Worm (Caenorhabditis elegans): Measurements from ENCODE around the gene C07D10.5.
"Not testable (repeated sequence)": the region's sequence is repeated elsewhere in the genome, so short reads cannot be mapped to it uniquely, and the experiment has no call there.

The C07D10.5 gene

DNA sequence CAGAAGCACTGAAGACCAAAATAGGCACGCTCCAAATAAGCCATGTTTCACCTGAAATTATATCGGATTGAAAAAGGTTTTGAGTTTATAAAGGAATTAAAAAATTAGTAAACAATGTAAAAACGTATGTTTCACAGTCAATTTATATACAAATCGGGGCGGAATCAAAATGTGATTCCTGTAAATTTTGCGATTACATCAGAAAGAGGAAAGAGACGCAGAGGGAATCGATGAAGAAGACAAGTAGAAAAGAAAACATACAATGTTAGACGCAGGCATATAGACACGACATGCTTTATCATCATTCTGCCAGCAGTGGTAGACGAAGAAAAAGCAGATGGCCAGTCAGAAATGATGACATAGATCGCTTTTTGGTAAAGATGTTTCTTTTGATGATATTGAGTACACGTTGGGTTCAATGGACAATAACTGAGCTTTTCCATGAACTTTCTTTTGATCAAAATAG, 17.3 kb upstream of the C07D10.5 start, which contains the start of gene msra-1:
msra-1 (minus strand) TSS at position 51 of the 466 bp plus-strand sequence.
- no peak for TF ChIP-seq flt-1 (GFP tag; IDR thresholded peaks at IDR 0.05)
- no peak for TF ChIP-seq ama-1 (optimal IDR thresholded peaks at IDR 0.05)
- TF ChIP-seq pes-1 (GFP tag; IDR thresholded peaks at IDR 0.05) = no peak
- no peak for TF ChIP-seq hmg-4 (GFP tag; optimal IDR thresholded peaks at IDR 0.05)
- no peak for TF ChIP-seq hnd-1 (tag; optimal IDR thresholded peaks at IDR 0.05)
- TF ChIP-seq hmbx-1 (tag; optimal IDR thresholded peaks at IDR 0.05) = no peak
- TF ChIP-seq ceh-36 (tag; optimal IDR thresholded peaks at IDR 0.05) = no peak
- no peak for TF ChIP-seq tbx-37 (GFP tag; conservative IDR thresholded peaks at IDR 0.05)
- TF ChIP-seq tra-4 (tag; optimal IDR thresholded peaks at IDR 0.05) = no peak
- TF ChIP-seq sea-1 (GFP tag; conservative IDR thresholded peaks at IDR 0.05) = no peak
- no peak for TF ChIP-seq ceh-13 (GFP tag; optimal IDR thresholded peaks at IDR 0.05)
- TF ChIP-seq F13C5.2 (tag; optimal IDR thresholded peaks at IDR 0.05) = no peak
- TF ChIP-seq aly-1 (tag; optimal IDR thresholded peaks at IDR 0.05) = no peak
- TF ChIP-seq ets-7 (tag; optimal IDR thresholded peaks at IDR 0.05) = no peak
- TF ChIP-seq scrt-1 (GFP tag; IDR thresholded peaks at IDR 0.05) = no peak
- no peak for TF ChIP-seq tbx-11 (GFP tag; IDR thresholded peaks at IDR 0.05)
- TF ChIP-seq B0310.2 (tag; optimal IDR thresholded peaks at IDR 0.05) = no peak

DNA sequence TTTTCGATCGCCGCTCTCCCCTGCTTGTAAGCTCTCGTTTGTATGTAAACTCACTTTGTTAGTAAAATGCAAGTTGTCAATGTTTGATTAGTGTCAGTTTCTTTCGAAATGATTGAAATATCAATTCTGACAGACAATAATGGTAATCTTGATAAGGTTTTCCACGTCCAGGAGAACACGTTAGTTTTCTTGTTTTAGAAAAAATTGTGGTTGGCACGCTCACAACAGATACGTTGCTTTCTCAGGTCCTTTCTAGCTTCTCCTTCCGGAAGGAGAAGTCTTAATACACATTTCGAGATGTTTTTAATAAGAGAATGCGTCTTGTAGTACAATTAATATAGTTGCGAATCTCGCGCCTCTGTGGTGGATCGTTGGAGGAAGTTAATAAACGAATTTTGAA, 12.6 kb upstream of the C07D10.5 start, which contains the start of gene F43E2.6:
F43E2.6 (minus strand) TSS at position 101 of the 400 bp plus-strand sequence.
- TF ChIP-seq ceh-36 (tag; optimal IDR thresholded peaks at IDR 0.05) (no peak), hmg-4 (GFP tag; optimal IDR thresholded peaks at IDR 0.05) (no peak), flt-1 (GFP tag; IDR thresholded peaks at IDR 0.05) (no peak), ets-7 (tag; optimal IDR thresholded peaks at IDR 0.05) (no peak), tra-4 (tag; optimal IDR thresholded peaks at IDR 0.05) (no peak), tbx-11 (GFP tag; IDR thresholded peaks at IDR 0.05) (no peak)

DNA sequence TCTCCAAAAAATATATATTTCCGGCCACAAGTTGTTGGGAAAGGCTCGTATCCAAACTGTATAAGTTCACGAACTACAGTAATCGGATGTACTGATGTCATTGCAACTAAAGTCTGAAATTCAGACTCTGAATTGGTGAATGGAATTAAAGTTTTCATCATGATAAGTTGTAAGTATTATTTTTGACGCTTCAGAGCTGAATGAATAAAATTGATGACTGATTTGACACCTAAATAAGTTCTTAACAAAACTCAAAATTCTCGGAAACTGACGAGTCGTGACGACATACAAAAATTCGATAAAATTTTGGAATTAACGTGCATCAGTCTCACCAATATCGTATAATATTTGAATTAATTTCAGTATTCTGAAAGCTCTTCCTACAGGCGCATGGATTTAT, 11.2 kb upstream of the C07D10.5 start, which contains the start of gene F43E2.11:
F43E2.11 (minus strand) TSS at position 101 of the 400 bp plus-strand sequence.
- TF ChIP-seq scrt-1 (GFP tag; IDR thresholded peaks at IDR 0.05); sea-1 (GFP tag; conservative IDR thresholded peaks at IDR 0.05); hmg-4 (GFP tag; optimal IDR thresholded peaks at IDR 0.05): not testable (repeated sequence)

DNA sequence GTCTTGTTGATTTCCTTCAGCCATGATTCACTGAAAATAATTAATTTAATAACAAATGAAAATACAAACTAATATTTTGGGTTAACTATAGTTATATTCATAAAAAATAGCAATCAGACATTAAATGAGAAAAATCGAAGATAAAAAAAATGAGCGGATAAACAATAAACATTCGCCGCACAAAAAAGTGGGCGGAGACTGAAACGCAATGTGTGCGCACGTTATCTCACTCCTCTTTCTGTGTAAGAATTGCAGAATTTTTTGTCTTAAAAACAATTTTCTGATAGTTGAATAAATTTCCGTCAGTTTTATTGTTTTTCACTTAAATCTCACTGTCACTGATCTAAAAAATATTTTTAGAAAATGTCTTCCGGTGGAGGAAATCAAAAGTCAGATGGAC, 7.2 kb upstream of the C07D10.5 start, which contains the start of the genes mtch-1 and rpb-4:
mtch-1 (minus strand) TSS at position 24 of the 400 bp plus-strand sequence.
rpb-4 (plus strand) TSS at position 353 of the 400 bp plus-strand sequence.
- TF ChIP-seq tra-4 (tag; optimal IDR thresholded peaks at IDR 0.05) = no peak
- TF ChIP-seq hmbx-1 (tag; optimal IDR thresholded peaks at IDR 0.05) = no peak
- no peak for TF ChIP-seq hmg-4 (GFP tag; optimal IDR thresholded peaks at IDR 0.05)
- no peak for TF ChIP-seq F13C5.2 (tag; optimal IDR thresholded peaks at IDR 0.05)
- no peak for TF ChIP-seq tbx-37 (GFP tag; conservative IDR thresholded peaks at IDR 0.05)
- TF ChIP-seq pes-1 (GFP tag; IDR thresholded peaks at IDR 0.05) = no peak
- TF ChIP-seq ceh-13 (GFP tag; optimal IDR thresholded peaks at IDR 0.05) = no peak
- no peak for TF ChIP-seq ama-1 (optimal IDR thresholded peaks at IDR 0.05)
- TF ChIP-seq tbx-11 (GFP tag; IDR thresholded peaks at IDR 0.05) = no peak
- no peak for TF ChIP-seq aly-1 (tag; optimal IDR thresholded peaks at IDR 0.05)
- TF ChIP-seq hnd-1 (tag; optimal IDR thresholded peaks at IDR 0.05) = no peak
- no peak for TF ChIP-seq ets-7 (tag; optimal IDR thresholded peaks at IDR 0.05)
- no peak for TF ChIP-seq ceh-36 (tag; optimal IDR thresholded peaks at IDR 0.05)
- TF ChIP-seq sea-1 (GFP tag; conservative IDR thresholded peaks at IDR 0.05) = no peak
- no peak for TF ChIP-seq scrt-1 (GFP tag; IDR thresholded peaks at IDR 0.05)
- TF ChIP-seq B0310.2 (tag; optimal IDR thresholded peaks at IDR 0.05) = no peak
- TF ChIP-seq flt-1 (GFP tag; IDR thresholded peaks at IDR 0.05) = no peak

DNA sequence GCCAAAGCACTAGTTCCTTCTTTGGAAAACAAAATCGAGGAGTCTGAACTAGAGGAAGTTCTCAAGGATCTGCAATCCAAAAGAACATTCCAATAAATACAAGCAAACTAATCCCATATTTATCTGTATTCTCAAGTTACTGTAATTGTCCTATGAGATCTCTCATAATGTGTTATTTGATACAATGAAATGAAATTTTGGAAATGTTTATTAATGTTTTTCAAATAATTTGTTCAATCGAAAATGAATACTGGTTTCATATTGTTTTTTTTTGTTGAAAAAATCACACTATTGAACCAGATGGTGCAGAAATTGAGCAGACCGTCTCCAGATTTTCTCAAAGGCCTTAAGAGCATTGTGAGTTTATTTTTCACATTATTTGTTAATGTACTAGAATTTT, 6.4 kb upstream of the C07D10.5 start, which contains the start of gene F43E2.1:
F43E2.1 (plus strand) TSS at position 301 of the 400 bp plus-strand sequence.
- TF ChIP-seq hmg-4 (GFP tag; optimal IDR thresholded peaks at IDR 0.05) = no peak
- no peak for TF ChIP-seq ama-1 (optimal IDR thresholded peaks at IDR 0.05)
- no peak for TF ChIP-seq B0310.2 (tag; optimal IDR thresholded peaks at IDR 0.05)
- TF ChIP-seq scrt-1 (GFP tag; IDR thresholded peaks at IDR 0.05) = no peak
- TF ChIP-seq ceh-36 (tag; optimal IDR thresholded peaks at IDR 0.05) = no peak

DNA sequence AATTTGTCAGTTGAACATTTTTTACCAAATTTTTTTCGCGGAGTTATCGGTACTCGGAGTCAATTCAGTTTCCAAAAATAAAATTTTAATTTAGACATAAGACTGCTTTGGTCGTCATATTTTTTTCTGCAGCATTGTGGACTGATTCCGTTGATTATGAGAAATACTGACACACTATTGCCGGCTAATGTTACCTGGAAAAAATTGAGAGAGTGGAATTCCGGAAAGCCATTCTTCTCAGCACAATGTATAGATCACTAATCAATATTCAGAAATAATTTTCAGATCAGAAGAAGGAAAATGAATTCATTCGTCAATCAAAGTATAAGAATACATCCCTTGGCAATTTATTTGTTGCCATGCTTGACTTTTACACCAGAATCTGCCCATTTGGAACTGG, 2.3 kb upstream of the C07D10.5 start, which contains the start of gene C07D10.6:
C07D10.6 (plus strand) TSS at position 301 of the 400 bp plus-strand sequence.
- TF ChIP-seq hmbx-1 (tag; optimal IDR thresholded peaks at IDR 0.05) (no peak), ets-7 (tag; optimal IDR thresholded peaks at IDR 0.05) (no peak), flt-1 (GFP tag; IDR thresholded peaks at IDR 0.05) (no peak)

DNA sequence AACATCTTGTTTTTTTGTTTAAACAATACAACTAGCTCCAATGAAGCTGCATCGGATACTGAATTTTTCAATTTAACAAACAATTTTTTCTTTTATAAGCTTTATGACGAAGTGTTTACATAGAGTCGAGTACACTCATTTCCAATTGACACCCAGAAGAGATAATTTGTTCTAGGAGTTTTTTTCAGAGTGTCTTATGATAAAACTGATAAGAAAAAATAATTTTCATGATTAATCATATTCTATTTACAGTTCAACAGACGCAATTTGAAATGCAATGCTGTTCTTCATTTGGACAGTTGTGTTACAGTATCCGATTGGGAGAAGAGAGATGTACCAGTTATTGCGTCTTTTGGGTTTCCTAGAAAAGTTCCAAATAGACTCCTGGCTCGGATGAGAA, 586 bp downstream of the C07D10.5 start:
- TF ChIP-seq hmg-4 (GFP tag; optimal IDR thresholded peaks at IDR 0.05) = no peak

DNA sequence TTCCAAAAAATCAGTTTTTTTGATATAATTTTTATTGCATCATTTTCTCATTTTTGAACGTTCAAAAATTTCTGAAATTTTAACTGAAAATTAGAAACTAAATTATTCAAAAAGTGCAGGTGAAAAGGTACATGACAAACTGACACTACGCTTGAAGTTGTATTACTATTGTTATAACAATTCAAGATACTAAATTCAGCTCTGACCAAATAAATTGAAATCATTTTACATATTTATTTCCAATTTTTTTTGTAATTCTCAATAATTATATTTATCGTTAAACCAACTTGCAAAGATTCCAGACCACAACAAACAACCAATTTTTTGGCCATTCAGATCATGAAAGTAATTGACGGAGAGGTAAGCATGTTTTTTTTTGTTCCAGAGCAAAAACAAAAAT, 4.1 kb downstream of the C07D10.5 start, which contains the start of gene sre-3:
sre-3 (plus strand) TSS at position 301 of the 400 bp plus-strand sequence.
- TF ChIP-seq tbx-37 (GFP tag; conservative IDR thresholded peaks at IDR 0.05) = no peak
- TF ChIP-seq F13C5.2 (tag; optimal IDR thresholded peaks at IDR 0.05) = no peak
- no peak for TF ChIP-seq scrt-1 (GFP tag; IDR thresholded peaks at IDR 0.05)
- TF ChIP-seq sea-1 (GFP tag; conservative IDR thresholded peaks at IDR 0.05) = no peak
- no peak for TF ChIP-seq tbx-11 (GFP tag; IDR thresholded peaks at IDR 0.05)
- no peak for TF ChIP-seq aly-1 (tag; optimal IDR thresholded peaks at IDR 0.05)
- no peak for TF ChIP-seq hmg-4 (GFP tag; optimal IDR thresholded peaks at IDR 0.05)
- TF ChIP-seq ets-7 (tag; optimal IDR thresholded peaks at IDR 0.05) = no peak
- TF ChIP-seq ama-1 (optimal IDR thresholded peaks at IDR 0.05) = no peak

Data from whole organism, early embryonic.